Fruit fly (Drosophila melanogaster) whole organism, embryonic: ENCODE results near the gene CG6567.
A peak's percentile ranks its signal among the peaks of the same experiment; 100 is the strongest.

ENCODE experiments used
- Blimp-1 ChIP-seq: fragments of 200-800 bp; sonication (Bioruptor generic); optimal IDR thresholded peaks from 3 replicates; lab custom pipeline; 2018; ENCODE audit warnings: missing biosample characterization, missing genetic modification characterization, mild to moderate bottlenecking, moderate library complexity, missing genetic modification reagents
- CG10147 ChIP-seq: fragments of 200-800 bp; sonication (Bioruptor generic); optimal IDR thresholded peaks from 2 replicates; lab custom pipeline; 2019; ENCODE audit warnings: missing biosample characterization, mild to moderate bottlenecking, missing genetic modification characterization, moderate library complexity
- CG10267 ChIP-seq: fragments of 200-800 bp; sonication (Bioruptor generic); optimal IDR thresholded peaks from 2 replicates; lab custom pipeline; 2018; ENCODE audit warnings: missing biosample characterization, mild to moderate bottlenecking, missing genetic modification characterization, moderate library complexity
- CG10565 ChIP-seq: fragments of 200-800 bp; sonication (Bioruptor generic); optimal IDR thresholded peaks from 3 replicates; lab custom pipeline; 2016; ENCODE audit warnings: missing biosample characterization, mild to moderate bottlenecking, missing genetic modification characterization
- CG11504 ChIP-seq: fragments of 200-800 bp; sonication (Bioruptor generic); optimal IDR thresholded peaks from 3 replicates; lab custom pipeline; 2019; ENCODE audit warnings: missing biosample characterization, mild to moderate bottlenecking, missing genetic modification characterization, moderate library complexity
- CG11723 ChIP-seq: fragments of 200-800 bp; sonication (Bioruptor generic); optimal IDR thresholded peaks from 2 replicates; lab custom pipeline; 2017; ENCODE audit warnings: missing biosample characterization, mild to moderate bottlenecking, missing genetic modification characterization
- CG12071 ChIP-seq: fragments of 200-800 bp; sonication (Bioruptor generic); optimal IDR thresholded peaks from 3 replicates; lab custom pipeline; 2018; ENCODE audit warnings: missing biosample characterization, mild to moderate bottlenecking, missing genetic modification characterization
- CG12104 ChIP-seq: fragments of 200-800 bp; sonication (Bioruptor generic); optimal IDR thresholded peaks from 3 replicates; lab custom pipeline; 2016; ENCODE audit warnings: missing biosample characterization, missing genetic modification characterization
- CG12299 ChIP-seq: fragments of 200-800 bp; sonication (Bioruptor generic); optimal IDR thresholded peaks from 2 replicates; lab custom pipeline; 2018; ENCODE audit warnings: missing biosample characterization, mild to moderate bottlenecking, missing genetic modification characterization
- CG12659 ChIP-seq: fragments of 200-800 bp; sonication (Bioruptor generic); optimal IDR thresholded peaks from 3 replicates; lab custom pipeline; 2017; ENCODE audit warnings: mild to moderate bottlenecking, missing biosample characterization, missing genetic modification reagents, missing genetic modification characterization
- CG12769 ChIP-seq: fragments of 200-800 bp; sonication (Bioruptor generic); optimal IDR thresholded peaks from 2 replicates; lab custom pipeline; 2019; ENCODE audit warnings: missing biosample characterization, mild to moderate bottlenecking, missing genetic modification characterization, moderate library complexity
- CG14441 ChIP-seq: fragments of 200-800 bp; sonication (Bioruptor generic); IDR thresholded peaks from 2 replicates; pipeline ENCODE4 v1.3.6; 2022; ENCODE audit warnings: missing biosample characterization, missing genetic modification characterization
- CG14667 ChIP-seq: fragments of 200-800 bp; sonication (Bioruptor generic); IDR thresholded peaks from 2 replicates; pipeline ENCODE4 v1.3.6; 2022; ENCODE audit warnings: missing biosample characterization, missing genetic modification characterization
- CG14710 ChIP-seq: fragments of 200-800 bp; sonication (Bioruptor generic); optimal IDR thresholded peaks from 3 replicates; lab custom pipeline; 2019; ENCODE audit warnings: missing biosample characterization, mild to moderate bottlenecking, missing genetic modification characterization, moderate library complexity
- CG1529 ChIP-seq: fragments of 200-800 bp; sonication (Bioruptor generic); optimal IDR thresholded peaks from 3 replicates; lab custom pipeline; 2018; ENCODE audit warnings: missing biosample characterization, missing genetic modification characterization
- CG15514 ChIP-seq: fragments of 200-800 bp; sonication (Bioruptor generic); optimal IDR thresholded peaks from 3 replicates; lab custom pipeline; 2017; ENCODE audit warnings: missing biosample characterization, missing genetic modification characterization, mild to moderate bottlenecking, moderate library complexity, missing genetic modification reagents
- CG1603 ChIP-seq: fragments of 200-800 bp; sonication (Bioruptor generic); optimal IDR thresholded peaks from 2 replicates; lab custom pipeline; 2019; ENCODE audit warnings: missing biosample characterization, mild to moderate bottlenecking, missing genetic modification characterization, moderate library complexity
- CG16863 ChIP-seq: fragments of 200-800 bp; sonication (Bioruptor generic); optimal IDR thresholded peaks from 3 replicates; lab custom pipeline; 2016; ENCODE audit warnings: missing biosample characterization, missing genetic modification characterization
- CG2120 ChIP-seq: fragments of 200-800 bp; sonication (Bioruptor generic); optimal IDR thresholded peaks from 3 replicates; lab custom pipeline; 2016; ENCODE audit warnings: missing biosample characterization, missing genetic modification characterization
- CG2678 ChIP-seq: fragments of 200-800 bp; sonication (Bioruptor generic); optimal IDR thresholded peaks from 3 replicates; lab custom pipeline; 2019; ENCODE audit warnings: missing biosample characterization, mild to moderate bottlenecking, missing genetic modification characterization, moderate library complexity
- CG2712 ChIP-seq: fragments of 200-800 bp; optimal IDR thresholded peaks from 3 replicates; lab custom pipeline; 2019; ENCODE audit warnings: missing biosample characterization, mild to moderate bottlenecking, missing genetic modification characterization, moderate library complexity
- CG31365 ChIP-seq: fragments of 200-800 bp; sonication (Bioruptor generic); optimal IDR thresholded peaks from 2 replicates; lab custom pipeline; 2018; ENCODE audit warnings: missing biosample characterization, mild to moderate bottlenecking, missing genetic modification characterization
- CG7839 ChIP-seq: fragments of 200-800 bp; sonication (Bioruptor generic); optimal IDR thresholded peaks from 3 replicates; lab custom pipeline; 2018; ENCODE audit warnings: missing biosample characterization, mild to moderate bottlenecking, missing genetic modification characterization, moderate library complexity
- CG7928 ChIP-seq: fragments of 200-800 bp; sonication (Bioruptor generic); optimal IDR thresholded peaks from 2 replicates; lab custom pipeline; 2017; ENCODE audit warnings: missing biosample characterization, mild to moderate bottlenecking, missing genetic modification characterization
- CG9215 ChIP-seq: fragments of 200-800 bp; sonication (Bioruptor generic); IDR thresholded peaks from 2 replicates; pipeline ENCODE4 v1.3.6; 2022; ENCODE audit warnings: missing biosample characterization, missing genetic modification characterization
- CG9797 ChIP-seq: fragments of 200-800 bp; sonication (Bioruptor generic); optimal IDR thresholded peaks from 3 replicates; lab custom pipeline; 2018; ENCODE audit warnings: missing biosample characterization, mild to moderate bottlenecking, missing genetic modification characterization
- CrebB ChIP-seq: fragments of 200-800 bp; sonication (Bioruptor generic); optimal IDR thresholded peaks from 3 replicates; lab custom pipeline; 2018; ENCODE audit warnings: missing biosample characterization, mild to moderate bottlenecking, missing genetic modification characterization
- Dek ChIP-seq: fragments of 200-800 bp; sonication (Bioruptor generic); optimal IDR thresholded peaks from 3 replicates; lab custom pipeline; 2019; ENCODE audit warnings: missing biosample characterization, mild to moderate bottlenecking, missing genetic modification characterization, moderate library complexity
- E2f2 ChIP-seq: fragments of 200-800 bp; sonication (Bioruptor generic); IDR thresholded peaks from 2 replicates; pipeline ENCODE4 v1.3.6; 2022; ENCODE audit warnings: missing biosample characterization, missing genetic modification characterization
- Fer1 ChIP-seq: fragments of 200-800 bp; sonication (Bioruptor generic); optimal IDR thresholded peaks from 2 replicates; lab custom pipeline; 2017; ENCODE audit warnings: missing biosample characterization, mild to moderate bottlenecking, missing genetic modification characterization
- H2.0 ChIP-seq: fragments of 200-800 bp; sonication (Bioruptor generic); IDR thresholded peaks from 2 replicates; pipeline ENCODE4 v1.3.6; 2022; ENCODE audit warnings: missing biosample characterization, missing genetic modification characterization
- Hmr ChIP-seq: fragments of 200-800 bp; sonication (Bioruptor generic); optimal IDR thresholded peaks from 3 replicates; lab custom pipeline; 2017; ENCODE audit warnings: mild to moderate bottlenecking, missing biosample characterization, missing genetic modification reagents, missing genetic modification characterization
- Mrtf ChIP-seq: fragments of 200-800 bp; sonication (Bioruptor generic); IDR thresholded peaks from 3 replicates; pipeline ENCODE4 v1.3.6; 2022; ENCODE audit warnings: missing biosample characterization, missing genetic modification characterization
- Sox100B ChIP-seq: fragments of 200-800 bp; sonication (Bioruptor generic); optimal IDR thresholded peaks from 3 replicates; lab custom pipeline; 2018; ENCODE audit warnings: missing biosample characterization, mild to moderate bottlenecking, missing genetic modification characterization
- Trl ChIP-seq, 3 experiments: fragments of >200 bp in 2 of 3; fragments of 200-800 bp in 1 of 3; sonication (Bioruptor generic) in 1 of 3; optimal IDR thresholded peaks; 2 replicates in 1 of 3; 3 replicates in 2 of 3; lab custom pipeline; 2016 to 2017; ENCODE audit warnings: missing biosample characterization in 1 of 3, missing genetic modification characterization in 1 of 3
- Xbp1 ChIP-seq: fragments of 200-800 bp; sonication (Bioruptor generic); optimal IDR thresholded peaks from 3 replicates; lab custom pipeline; 2016; ENCODE audit warnings: missing biosample characterization, mild to moderate bottlenecking, missing genetic modification characterization
- ac ChIP-seq: fragments of 200-800 bp; sonication (Bioruptor generic); optimal IDR thresholded peaks from 3 replicates; lab custom pipeline; 2017; ENCODE audit warnings: missing biosample characterization, mild to moderate bottlenecking, missing genetic modification characterization
- bowl ChIP-seq: fragments of 200-800 bp; sonication (Bioruptor generic); IDR thresholded peaks from 2 replicates; pipeline ENCODE4 v1.3.6; 2022; ENCODE audit warnings: missing biosample characterization, missing genetic modification characterization
- chn ChIP-seq: fragments of 200-800 bp; sonication (Bioruptor generic); optimal IDR thresholded peaks from 2 replicates; lab custom pipeline; 2016; ENCODE audit warnings: missing biosample characterization, missing genetic modification characterization
- disco-r ChIP-seq: fragments of 200-800 bp; sonication (Bioruptor generic); optimal IDR thresholded peaks from 2 replicates; lab custom pipeline; 2016; ENCODE audit warnings: missing biosample characterization, missing genetic modification characterization
- dysf ChIP-seq: fragments of 200-800 bp; sonication (Bioruptor generic); IDR thresholded peaks from 3 replicates; pipeline ENCODE4 v1.3.6; 2022; ENCODE audit warnings: missing biosample characterization, missing genetic modification characterization
- gsb-n ChIP-seq: fragments of 200-800 bp; sonication (Bioruptor generic); optimal IDR thresholded peaks from 3 replicates; lab custom pipeline; 2018; ENCODE audit warnings: missing biosample characterization, mild to moderate bottlenecking, missing genetic modification characterization
- row ChIP-seq: fragments of 200-800 bp; sonication (Bioruptor generic); IDR thresholded peaks from 3 replicates; pipeline ENCODE4 v1.3.6; 2022; ENCODE audit warnings: missing biosample characterization, missing genetic modification characterization
- sc ChIP-seq, 3 experiments: fragments of >200 bp in 2 of 3; fragments of 200-800 bp in 1 of 3; sonication (Bioruptor generic) in 1 of 3; optimal IDR thresholded peaks; 2 replicates in 2 of 3; 3 replicates in 1 of 3; lab custom pipeline; 2017; ENCODE audit warnings: mild to moderate bottlenecking in 1 of 3, missing biosample characterization in 1 of 3, missing genetic modification characterization in 1 of 3, missing genetic modification reagents in 1 of 3
- stc ChIP-seq: fragments of 200-800 bp; sonication (Bioruptor generic); IDR thresholded peaks from 2 replicates; pipeline ENCODE4 v1.3.6; 2022; ENCODE audit warnings: missing biosample characterization, missing genetic modification characterization
- stwl ChIP-seq: fragments of 200-800 bp; sonication (Bioruptor generic); optimal IDR thresholded peaks from 3 replicates; lab custom pipeline; 2018; ENCODE audit warnings: missing biosample characterization, mild to moderate bottlenecking, missing genetic modification characterization, moderate library complexity
- toy ChIP-seq: fragments of 200-800 bp; sonication (Bioruptor generic); IDR thresholded peaks from 2 replicates; pipeline ENCODE4 v1.3.6; 2022; ENCODE audit warnings: missing biosample characterization, missing genetic modification characterization
- zfh1 ChIP-seq: fragments of 200-800 bp; sonication (Bioruptor generic); IDR thresholded peaks from 3 replicates; pipeline ENCODE4 v1.3.6; 2022; ENCODE audit warnings: missing biosample characterization, missing genetic modification characterization

Gene CG6567

DNA sequence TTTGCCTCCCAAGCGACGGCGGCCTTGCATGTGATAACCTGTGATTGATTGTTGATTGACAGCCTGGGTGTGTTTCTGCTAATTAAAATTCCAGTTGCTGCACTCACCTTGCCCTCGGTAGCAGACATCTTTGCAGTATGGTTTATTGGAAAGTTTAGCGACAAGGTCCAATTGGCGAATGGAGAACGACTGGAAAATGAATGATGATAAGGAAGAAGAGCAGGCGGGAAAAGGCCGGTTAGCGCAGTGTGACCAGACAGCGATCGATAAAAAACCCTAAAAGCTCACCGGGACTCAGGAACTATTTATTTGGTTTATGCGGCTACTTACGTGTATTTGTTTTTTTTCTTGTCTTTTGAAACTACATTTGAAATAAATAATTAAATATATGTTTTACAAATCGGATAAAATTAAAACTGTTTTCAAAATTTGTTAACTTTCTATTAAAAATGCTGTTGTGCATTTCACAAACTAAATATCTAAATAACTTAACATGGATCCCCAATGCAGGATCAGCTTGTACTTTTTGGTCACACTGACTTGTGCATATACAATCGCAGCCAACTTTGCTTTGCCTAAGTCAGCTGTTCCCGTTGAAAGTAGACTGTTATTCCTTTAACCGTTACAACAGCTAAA, 18.0 kb upstream of the CG6567 start, which contains the start of gene Fdh (continued):
- TF ChIP-seq CG31365 (tag; lab: Kevin White, UChicago) (no peak), CG2712 (tag; lab: Kevin White, UChicago) (peak; percentile 80), zfh1 (GFP tag; lab: Robert Waterston, UW) (peak; percentile 70), CG12104 (peak; percentile 57), CG11723 (GFP tag; lab: Kevin White, UChicago) (peak; percentile 28), CG12769 (tag; lab: Kevin White, UChicago) (peak; percentile 37), Hmr (GFP tag; lab: Kevin White, UChicago) (peak; percentile 64), Blimp-1 (GFP tag; lab: Kevin White, UChicago) (peak; percentile 56), CG7839 (tag; lab: Kevin White, UChicago) (peak; percentile 59), CG12071 (peak; percentile 7), Xbp1 (peak; percentile 73), CG11504 (tag; lab: Kevin White, UChicago) (peak; percentile 68), row (peak; percentile 80), CG16863 (GFP tag; lab: Kevin White, UChicago) (peak; percentile 9), gsb-n (tag; lab: Kevin White, UChicago) (peak; percentile 43), CG7928 (GFP tag; lab: Kevin White, UChicago) (no peak), Fer1 (GFP tag; lab: Kevin White, UChicago) (peak; percentile 51), CG10267 (peak; percentile 82), bowl (0 out of 2 replicates have a peak, but pooled peaks have one; percentile 16), CG2120 (GFP tag; lab: Kevin White, UChicago) (peak; percentile 46), toy (GFP tag; lab: Robert Waterston, UW) (no peak), Dek (peak; percentile 60), CG1529 (GFP tag; lab: Kevin White, UChicago) (peak; percentile 44), CG14667 (GFP tag; lab: Robert Waterston, UW) (no peak), CG9215 (GFP tag; lab: Robert Waterston, UW) (no peak), CrebB (tag; lab: Kevin White, UChicago) (peak; percentile 23), Sox100B (GFP tag; lab: Kevin White, UChicago) (peak; percentile 75), stc (GFP tag; lab: Robert Waterston, UW) (peak; percentile 12; the same call in 1 of the 2 replicates), CG12299 (tag; lab: Kevin White, UChicago) (peak; percentile 31), stwl (tag; lab: Kevin White, UChicago) (peak; percentile 74), Trl (optimal IDR thresholded peaks at IDR 0.05; lab: Kevin White, UChicago) (no peak), Trl (GFP tag; optimal IDR thresholded peaks at IDR 0.05; lab: Kevin White, UChicago) (peak; percentile 45), CG1603 (tag; lab: Kevin White, UChicago) (peak; percentile 42), Mrtf (GFP tag; lab: Robert Waterston, UW) (0 out of 3 replicates have a peak, but pooled peaks have one; percentile 41), H2.0 (GFP tag; lab: Robert Waterston, UW) (no peak), ac (GFP tag; lab: Kevin White, UChicago) (no peak), dysf (GFP tag; lab: Robert Waterston, UW) (peak; percentile 53; the same call in 2 of the 3 replicates), CG2678 (tag; lab: Kevin White, UChicago) (peak; percentile 67), disco-r (peak; percentile 2), CG14441 (GFP tag; lab: Robert Waterston, UW) (no peak), CG14710 (tag; lab: Kevin White, UChicago) (peak; percentile 85), E2f2 (GFP tag; lab: Robert Waterston, UW) (peak; percentile 66), CG10565 (GFP tag; lab: Kevin White, UChicago) (no peak), CG9797 (GFP tag; lab: Kevin White, UChicago) (peak; percentile 75), CG12659 (peak; percentile 72), chn (GFP tag; lab: Kevin White, UChicago) (peak; percentile 1), CG10147 (peak; percentile 58), sc (optimal IDR thresholded peaks at IDR 0.05; lab: Kevin White, UChicago) (no peak), sc (GFP tag; optimal IDR thresholded peaks at IDR 0.05; lab: Kevin White, UChicago) (peak; percentile 23), CG15514 (GFP tag; lab: Kevin White, UChicago) (peak; percentile 49)
